Worm (Caenorhabditis elegans) whole organism, mixed stage, embryonic: ENCODE data around the gene Y82E9BL.18.

Experiments
- M03D4.4 ChIP-seq: sonication (generic microtip); optimal IDR thresholded peaks from 2 replicates; lab custom pipeline; 2017; ENCODE audit warnings: mild to moderate bottlenecking, missing genetic modification characterization, missing compliant biosample characterization
- bed-3 ChIP-seq: fragments of 200-800 bp; sonication (Bioruptor generic); optimal IDR thresholded peaks from 3 replicates; lab custom pipeline; 2018; ENCODE audit warnings: mild to moderate bottlenecking, missing genetic modification characterization, moderate library complexity, missing compliant biosample characterization
- blmp-1 ChIP-seq: fragments of 150-350 bp; optimal IDR thresholded peaks from 2 replicates; lab custom pipeline; 2014; ENCODE audit warnings: missing biosample characterization, missing genetic modification characterization
- ceh-39 ChIP-seq: fragments of 150-350 bp; optimal IDR thresholded peaks from 2 replicates; lab custom pipeline; 2014; ENCODE audit warnings: missing biosample characterization, missing genetic modification characterization
- ces-1 ChIP-seq: fragments of 150-350 bp; optimal IDR thresholded peaks from 2 replicates; lab custom pipeline; 2014; ENCODE audit warnings: missing biosample characterization, missing genetic modification reagents, missing genetic modification characterization
- cnd-1 ChIP-seq: fragments of 200-800 bp; sonication (Bioruptor generic); optimal IDR thresholded peaks from 2 replicates; lab custom pipeline; 2018; ENCODE audit warnings: mild to moderate bottlenecking, missing genetic modification characterization, missing compliant biosample characterization
- drap-1 ChIP-seq: fragments of 200-800 bp; sonication (Bioruptor generic); optimal IDR thresholded peaks from 3 replicates; lab custom pipeline; 2018; ENCODE audit warnings: mild to moderate bottlenecking, missing genetic modification characterization, missing compliant biosample characterization
- elt-1 ChIP-seq: sonication (generic microtip); optimal IDR thresholded peaks from 2 replicates; lab custom pipeline; 2017; ENCODE audit warnings: missing genetic modification characterization, mild to moderate bottlenecking, missing compliant biosample characterization, antibody characterized with exemption, moderate library complexity, borderline replicate concordance; ENCODE audit not compliant: insufficient read depth
- elt-3 ChIP-seq: fragments of 150-350 bp; optimal IDR thresholded peaks from 2 replicates; lab custom pipeline; 2014; ENCODE audit warnings: missing biosample characterization, missing genetic modification characterization
- flh-1 ChIP-seq: fragments of 200-800 bp; sonication (Bioruptor generic); optimal IDR thresholded peaks from 2 replicates; lab custom pipeline; 2018; ENCODE audit warnings: mild to moderate bottlenecking, missing genetic modification characterization, moderate library complexity, missing compliant biosample characterization
- ham-2 ChIP-seq: fragments of 200-800 bp; sonication (Bioruptor generic); optimal IDR thresholded peaks from 2 replicates; lab custom pipeline; 2018; ENCODE audit warnings: mild to moderate bottlenecking, missing genetic modification characterization, missing compliant biosample characterization
- hlh-1 ChIP-seq: fragments of 150-350 bp; optimal IDR thresholded peaks from 2 replicates; lab custom pipeline; 2014; ENCODE audit warnings: missing biosample characterization, missing genetic modification reagents, missing genetic modification characterization
- lin-13 ChIP-seq: fragments of 150-350 bp; optimal IDR thresholded peaks from 2 replicates; lab custom pipeline; 2014; ENCODE audit warnings: missing biosample characterization, missing genetic modification characterization
- lin-32 ChIP-seq: fragments of 200-800 bp; sonication (Bioruptor generic); optimal IDR thresholded peaks from 2 replicates; lab custom pipeline; 2018; ENCODE audit warnings: mild to moderate bottlenecking, missing genetic modification characterization, missing compliant biosample characterization
- mab-5 ChIP-seq: fragments of 150-350 bp; optimal IDR thresholded peaks from 2 replicates; lab custom pipeline; 2014; ENCODE audit warnings: missing biosample characterization, missing genetic modification characterization
- mep-1 ChIP-seq: fragments of 150-350 bp; optimal IDR thresholded peaks from 2 replicates; lab custom pipeline; 2017; ENCODE audit warnings: missing biosample characterization, missing genetic modification reagents, missing genetic modification characterization, inconsistent platforms
- mls-2 ChIP-seq: sonication (generic microtip); optimal IDR thresholded peaks from 2 replicates; lab custom pipeline; 2016; ENCODE audit warnings: mild to moderate bottlenecking, missing genetic modification characterization, moderate library complexity, missing compliant biosample characterization
- nhr-12 ChIP-seq: fragments of 150-350 bp; optimal IDR thresholded peaks from 2 replicates; lab custom pipeline; 2014; ENCODE audit warnings: missing biosample characterization, missing genetic modification characterization
- nhr-2 ChIP-seq: fragments of 150-350 bp; optimal IDR thresholded peaks from 2 replicates; lab custom pipeline; 2014; ENCODE audit warnings: missing biosample characterization, missing genetic modification characterization
- nhr-237 ChIP-seq: fragments of 150-350 bp; optimal IDR thresholded peaks from 2 replicates; lab custom pipeline; 2014; ENCODE audit warnings: missing biosample characterization, missing genetic modification characterization
- nhr-28 ChIP-seq: fragments of 150-350 bp; optimal IDR thresholded peaks from 2 replicates; lab custom pipeline; 2014; ENCODE audit warnings: missing biosample characterization, missing genetic modification characterization
- nhr-76 ChIP-seq: sonication (generic microtip); optimal IDR thresholded peaks from 2 replicates; lab custom pipeline; 2017; ENCODE audit warnings: missing biosample characterization, missing genetic modification characterization
- snpc-4 ChIP-seq: fragments of 150-350 bp; optimal IDR thresholded peaks from 2 replicates; lab custom pipeline; 2014; ENCODE audit warnings: missing biosample characterization, missing genetic modification characterization
- sptf-1 ChIP-seq: sonication (generic microtip); optimal IDR thresholded peaks from 2 replicates; lab custom pipeline; 2017; ENCODE audit warnings: mild to moderate bottlenecking, missing genetic modification characterization, moderate library complexity, missing compliant biosample characterization
- tbx-8 ChIP-seq: fragments of 200-800 bp; sonication (Bioruptor generic); optimal IDR thresholded peaks from 2 replicates; lab custom pipeline; 2018; ENCODE audit warnings: mild to moderate bottlenecking, missing genetic modification characterization, moderate library complexity, missing compliant biosample characterization
- unc-120 ChIP-seq: sonication (generic microtip); optimal IDR thresholded peaks from 2 replicates; lab custom pipeline; 2017; ENCODE audit warnings: missing genetic modification characterization, missing compliant biosample characterization; ENCODE audit not compliant: poor library complexity, severe bottlenecking
- unc-39 ChIP-seq: fragments of 150-350 bp; optimal IDR thresholded peaks from 2 replicates; lab custom pipeline; 2014; ENCODE audit warnings: missing biosample characterization, missing genetic modification characterization
- unc-62 ChIP-seq: fragments of 150-350 bp; optimal IDR thresholded peaks from 2 replicates; lab custom pipeline; 2014; ENCODE audit warnings: missing biosample characterization, missing genetic modification reagents, missing genetic modification characterization
- ztf-11 ChIP-seq: fragments of 150-350 bp; optimal IDR thresholded peaks from 2 replicates; lab custom pipeline; 2014; ENCODE audit warnings: missing biosample characterization, missing genetic modification characterization

Y82E9BL.18 gene

ce11 chrIII:1326490-1326889, at the start of gene Y82E9BL.18:
Gene Y82E9BL.18 (plus strand): TSS chrIII:1326790.
- no peak for TF ChIP-seq ham-2 (GFP tag; lab: Kevin White, UChicago)
- no peak for TF ChIP-seq ces-1 (GFP tag; lab: Kevin White, UChicago)
- TF ChIP-seq unc-39: no peak
- TF ChIP-seq lin-13 (tag; lab: Kevin White, UChicago): no peak
- TF ChIP-seq blmp-1 (tag; lab: Kevin White, UChicago): no peak
- no peak for TF ChIP-seq elt-3
- no peak for TF ChIP-seq snpc-4
- no peak for TF ChIP-seq cnd-1 (tag; lab: Kevin White, UChicago)
- TF ChIP-seq unc-62 (GFP tag; lab: Kevin White, UChicago): no peak
- TF ChIP-seq nhr-2: no peak
- TF ChIP-seq nhr-28: no peak

- no peak for TF ChIP-seq lin-32 (GFP tag; lab: Kevin White, UChicago)
- TF ChIP-seq flh-1 (GFP tag; lab: Kevin White, UChicago): no peak
- TF ChIP-seq unc-120: no peak
- no peak for TF ChIP-seq tbx-8 (GFP tag; lab: Kevin White, UChicago)
- no peak for TF ChIP-seq hlh-1
- no peak for TF ChIP-seq ceh-39 (tag; lab: Kevin White, UChicago)
- no peak for TF ChIP-seq M03D4.4 (tag; lab: Kevin White, UChicago)
- TF ChIP-seq ztf-11: no peak
- TF ChIP-seq lin-13 (tag; lab: Kevin White, UChicago): no peak
- no peak for TF ChIP-seq mep-1 (tag; lab: Kevin White, UChicago)
- TF ChIP-seq mls-2 (tag; lab: Kevin White, UChicago): no peak
- TF ChIP-seq nhr-12 (tag; lab: Kevin White, UChicago): no peak
- no peak for TF ChIP-seq ham-2 (GFP tag; lab: Kevin White, UChicago)
- no peak for TF ChIP-seq elt-1 (tag; lab: Kevin White, UChicago)
- no peak for TF ChIP-seq sptf-1 (tag; lab: Kevin White, UChicago)
- TF ChIP-seq nhr-76 (tag; lab: Kevin White, UChicago): no peak
These were observed 47.4 kb upstream of the Y82E9BL.18 start for ce11 chrIII:1279197-1279596.

ce11 chrIII:1284584-1285046, 42.0 kb upstream of the Y82E9BL.18 start, which contains the start of gene fbxa-37:
Gene fbxa-37 (plus strand): TSS chrIII:1284996.
- no peak for TF ChIP-seq mls-2 (tag; lab: Kevin White, UChicago)

- TF ChIP-seq mab-5 (tag; lab: Kevin White, UChicago): no peak
- TF ChIP-seq nhr-237 (tag; lab: Kevin White, UChicago): no peak
- TF ChIP-seq unc-39: no peak
- TF ChIP-seq, all 35 proteins: peak for 0
These were observed 38.0 kb upstream of the Y82E9BL.18 start, which contains the start of gene fbxa-50 for ce11 chrIII:1288473-1289056. Gene fbxa-50 (minus strand): TSS chrIII:1288523.

ce11 chrIII:1289139-1289538, 37.5 kb upstream of the Y82E9BL.18 start:
- TF ChIP-seq ceh-39 (tag; lab: Kevin White, UChicago): no peak
- TF ChIP-seq elt-1 (tag; lab: Kevin White, UChicago): no peak
- TF ChIP-seq ces-1 (GFP tag; lab: Kevin White, UChicago): no peak
- TF ChIP-seq blmp-1 (tag; lab: Kevin White, UChicago): no peak
- TF ChIP-seq snpc-4: no peak
- TF ChIP-seq nhr-2: no peak
- no peak for TF ChIP-seq nhr-237 (tag; lab: Kevin White, UChicago)
- no peak for TF ChIP-seq lin-32 (GFP tag; lab: Kevin White, UChicago)
- no peak for TF ChIP-seq mab-5 (tag; lab: Kevin White, UChicago)
- no peak for TF ChIP-seq drap-1 (GFP tag; lab: Kevin White, UChicago)
- TF ChIP-seq sptf-1 (tag; lab: Kevin White, UChicago): no peak
- no peak for TF ChIP-seq elt-3
- no peak for TF ChIP-seq ztf-11
- no peak for TF ChIP-seq hlh-1

- TF ChIP-seq nhr-2 (no peak), ztf-11 (no peak), hlh-1 (no peak), M03D4.4 (tag; lab: Kevin White, UChicago) (no peak), nhr-237 (tag; lab: Kevin White, UChicago) (no peak), nhr-28 (no peak), snpc-4 (no peak), bed-3 (GFP tag; lab: Kevin White, UChicago) (no peak), mls-2 (tag; lab: Kevin White, UChicago) (no peak), mab-5 (tag; lab: Kevin White, UChicago) (no peak), mep-1 (tag; lab: Kevin White, UChicago) (no peak), ham-2 (GFP tag; lab: Kevin White, UChicago) (no peak), sptf-1 (tag; lab: Kevin White, UChicago) (no peak)
These were observed 33.5 kb upstream of the Y82E9BL.18 start, which contains the start of gene fbxa-36 for ce11 chrIII:1293135-1293534. Gene fbxa-36 (minus strand): TSS chrIII:1293235.
